Fruit fly (Drosophila melanogaster) whole organism, adult: ENCODE results near the gene Arp1.

Source experiments
- CG11617 ChIP-seq: fragments of 200-800 bp; sonication (Bioruptor generic); optimal IDR thresholded peaks from 2 replicates; lab custom pipeline; 2017; ENCODE audit warnings: mild to moderate bottlenecking, missing biosample characterization, missing genetic modification reagents, missing genetic modification characterization
- CG12768 ChIP-seq: fragments of 200-800 bp; sonication (Bioruptor generic); optimal IDR thresholded peaks from 2 replicates; lab custom pipeline; 2017; ENCODE audit warnings: missing biosample characterization, missing genetic modification characterization, mild to moderate bottlenecking, moderate library complexity, missing genetic modification reagents
- CG14711 ChIP-seq: fragments of 200-800 bp; sonication (Bioruptor generic); optimal IDR thresholded peaks from 2 replicates; lab custom pipeline; 2018; ENCODE audit warnings: missing biosample characterization, mild to moderate bottlenecking, missing genetic modification characterization, moderate library complexity
- CG1620 ChIP-seq: fragments of 200-800 bp; sonication (Bioruptor generic); optimal IDR thresholded peaks from 2 replicates; lab custom pipeline; 2016; ENCODE audit warnings: missing biosample characterization, missing genetic modification characterization
- CG33017 ChIP-seq: fragments of 200-800 bp; sonication (Bioruptor generic); optimal IDR thresholded peaks from 2 replicates; lab custom pipeline; 2018; ENCODE audit warnings: missing biosample characterization, mild to moderate bottlenecking, missing genetic modification characterization, moderate library complexity
- CG5204 ChIP-seq: fragments of 200-800 bp; sonication (Bioruptor generic); optimal IDR thresholded peaks from 2 replicates; lab custom pipeline; 2016; ENCODE audit warnings: missing biosample characterization, missing genetic modification characterization
- CG7045 ChIP-seq: fragments of 200-800 bp; sonication (Bioruptor generic); optimal IDR thresholded peaks from 2 replicates; lab custom pipeline; 2017; ENCODE audit warnings: missing biosample characterization, mild to moderate bottlenecking, missing genetic modification characterization
- CG7101 ChIP-seq: fragments of 200-800 bp; sonication (Bioruptor generic); optimal IDR thresholded peaks from 2 replicates; lab custom pipeline; 2018; ENCODE audit warnings: missing biosample characterization, mild to moderate bottlenecking, missing genetic modification characterization, moderate library complexity
- Clk ChIP-seq: fragments of 200-800 bp; sonication (Bioruptor generic); optimal IDR thresholded peaks from 2 replicates; lab custom pipeline; 2017; ENCODE audit warnings: missing biosample characterization, missing genetic modification characterization
- Crg-1 ChIP-seq: fragments of 200-800 bp; sonication (Bioruptor generic); optimal IDR thresholded peaks from 2 replicates; lab custom pipeline; 2016; ENCODE audit warnings: missing biosample characterization, missing genetic modification characterization
- Hr96 ChIP-seq: fragments of 200-800 bp; sonication (Bioruptor generic); optimal IDR thresholded peaks from 2 replicates; lab custom pipeline; 2016; ENCODE audit warnings: missing biosample characterization, missing genetic modification characterization
- Mnt ChIP-seq: fragments of 200-800 bp; sonication (Bioruptor generic); optimal IDR thresholded peaks from 2 replicates; lab custom pipeline; 2016; ENCODE audit warnings: missing biosample characterization, mild to moderate bottlenecking, missing genetic modification characterization
- bab1 ChIP-seq: fragments of 200-800 bp; sonication (Bioruptor generic); optimal IDR thresholded peaks from 3 replicates; lab custom pipeline; 2019; ENCODE audit warnings: missing biosample characterization, mild to moderate bottlenecking, missing genetic modification characterization, moderate library complexity
- cic ChIP-seq: fragments of 200-800 bp; sonication (Bioruptor generic); optimal IDR thresholded peaks from 2 replicates; lab custom pipeline; 2017; ENCODE audit warnings: missing biosample characterization, mild to moderate bottlenecking, missing genetic modification characterization, moderate library complexity
- cnc ChIP-seq, 2 experiments: fragments of >200 bp; optimal IDR thresholded peaks; 2 replicates each; lab custom pipeline; 2017
- kay ChIP-seq: fragments of 200-800 bp; sonication (Bioruptor generic); peaks from one replicate; lab custom pipeline; 2016; ENCODE audit warnings: missing biosample characterization, missing genetic modification characterization, borderline replicate concordance
- ovo ChIP-seq: fragments of 200-800 bp; sonication (Bioruptor generic); optimal IDR thresholded peaks from 2 replicates; lab custom pipeline; 2016; ENCODE audit warnings: missing biosample characterization, missing genetic modification characterization
- pad ChIP-seq: fragments of 200-800 bp; sonication (Bioruptor generic); optimal IDR thresholded peaks from 3 replicates; lab custom pipeline; 2017; ENCODE audit warnings: missing biosample characterization, missing genetic modification characterization, mild to moderate bottlenecking, moderate library complexity, missing genetic modification reagents
- tj ChIP-seq: fragments of 200-800 bp; sonication (Bioruptor generic); optimal IDR thresholded peaks from 3 replicates; lab custom pipeline; 2017; ENCODE audit warnings: missing biosample characterization, mild to moderate bottlenecking, missing genetic modification characterization, moderate library complexity
- toe ChIP-seq: fragments of 200-800 bp; sonication (Bioruptor generic); optimal IDR thresholded peaks from 2 replicates; lab custom pipeline; 2016; ENCODE audit warnings: missing biosample characterization, missing genetic modification characterization

Arp1 gene

dm6 chr3R:12716894-12717293 is 25.4 kb downstream of the Arp1 start:
- no peak for TF ChIP-seq CG5204 (GFP tag; lab: Kevin White, UChicago)
- no peak for TF ChIP-seq cnc (optimal IDR thresholded peaks at IDR 0.05; lab: Kevin White, UChicago)
- peak; percentile 72 for TF ChIP-seq tj
- peak; percentile 58 for TF ChIP-seq CG12768 (GFP tag; lab: Kevin White, UChicago)
- TF ChIP-seq cic (GFP tag; lab: Kevin White, UChicago), result peak; percentile 22

dm6 chr3R:12717588-12718535 is 26.3 kb downstream of the Arp1 start:
- TF ChIP-seq CG33017 (tag; lab: Kevin White, UChicago), result peak; percentile 62
- TF ChIP-seq CG12768 (GFP tag; lab: Kevin White, UChicago), result peak; percentile 7
- peak; percentile 14 for TF ChIP-seq CG7101
- peak; percentile 92 for TF ChIP-seq kay
- no peak for TF ChIP-seq tj
- peak; percentile 33 for TF ChIP-seq CG11617 (GFP tag; lab: Kevin White, UChicago)
- TF ChIP-seq Hr96, result no peak
- TF ChIP-seq CG14711 (tag; lab: Kevin White, UChicago), result peak; percentile 43
- TF ChIP-seq toe (GFP tag; lab: Kevin White, UChicago), result peak; percentile 51
- peak; percentile 52 for TF ChIP-seq CG7045 (GFP tag; lab: Kevin White, UChicago)
- peak; percentile 88 for TF ChIP-seq cic (GFP tag; lab: Kevin White, UChicago)

- TF ChIP-seq ovo (GFP tag; lab: Kevin White, UChicago), result no peak
- TF ChIP-seq tj, result no peak
- no peak for TF ChIP-seq CG11617 (GFP tag; lab: Kevin White, UChicago)
- TF ChIP-seq CG14711 (tag; lab: Kevin White, UChicago), result no peak
- TF ChIP-seq cic (GFP tag; lab: Kevin White, UChicago), result no peak
- no peak for TF ChIP-seq kay
- no peak for TF ChIP-seq CG7101
- TF ChIP-seq pad (GFP tag; lab: Kevin White, UChicago), result no peak
- no peak for TF ChIP-seq cnc (optimal IDR thresholded peaks at IDR 0.05; lab: Kevin White, UChicago)
Observed at dm6 chr3R:12718536-12719033, 27.0 kb downstream of the Arp1 start.

- peak; percentile 11 for TF ChIP-seq CG1620
- peak; percentile 4 for TF ChIP-seq CG7045 (GFP tag; lab: Kevin White, UChicago)
- TF ChIP-seq CG12768 (GFP tag; lab: Kevin White, UChicago), result peak; percentile 63
- peak; percentile 71 for TF ChIP-seq CG33017 (tag; lab: Kevin White, UChicago)
- peak; percentile 65 for TF ChIP-seq Crg-1 (GFP tag; lab: Kevin White, UChicago)
- TF ChIP-seq kay, result peak; percentile 92
- peak; percentile 57 for TF ChIP-seq Mnt (GFP tag; lab: Kevin White, UChicago)
- TF ChIP-seq CG5204 (GFP tag; lab: Kevin White, UChicago), result no peak
- peak; percentile 43 for TF ChIP-seq ovo (GFP tag; lab: Kevin White, UChicago)
- TF ChIP-seq tj, result peak; percentile 54
- TF ChIP-seq toe (GFP tag; lab: Kevin White, UChicago), result peak; percentile 21
- peak; percentile 86 for TF ChIP-seq cic (GFP tag; lab: Kevin White, UChicago)
- peak; percentile 5 for TF ChIP-seq pad (GFP tag; lab: Kevin White, UChicago)
- TF ChIP-seq bab1 (GFP tag; lab: Kevin White, UChicago), result peak; percentile 48
- TF ChIP-seq Hr96, result peak; percentile 29
- no peak for TF ChIP-seq CG11617 (GFP tag; lab: Kevin White, UChicago)
- peak; percentile 48 for TF ChIP-seq CG14711 (tag; lab: Kevin White, UChicago)
- TF ChIP-seq cnc (optimal IDR thresholded peaks at IDR 0.05; lab: Kevin White, UChicago), result no peak
- peak; percentile 53 for TF ChIP-seq CG7101
- no peak for TF ChIP-seq Clk (GFP tag; lab: Kevin White, UChicago)
Observed at dm6 chr3R:12719627-12720343, 28.2 kb downstream of the Arp1 start.

dm6 chr3R:12720344-12721200 is 29.0 kb downstream of the Arp1 start:
- TF ChIP-seq CG7101 (no peak), CG12768 (GFP tag; lab: Kevin White, UChicago) (no peak), ovo (GFP tag; lab: Kevin White, UChicago) (no peak), CG14711 (tag; lab: Kevin White, UChicago) (no peak), Hr96 (peak; percentile 14), CG5204 (GFP tag; lab: Kevin White, UChicago) (peak; percentile 23), cic (GFP tag; lab: Kevin White, UChicago) (peak; percentile 70), tj (no peak), kay (peak; percentile 94), Mnt (GFP tag; lab: Kevin White, UChicago) (peak; percentile 26), cnc (optimal IDR thresholded peaks at IDR 0.05; lab: Kevin White, UChicago) (no peak), CG33017 (tag; lab: Kevin White, UChicago) (no peak), CG11617 (GFP tag; lab: Kevin White, UChicago) (no peak), CG1620 (no peak), bab1 (GFP tag; lab: Kevin White, UChicago) (no peak)
